Fruit fly (Drosophila melanogaster): ENCODE results near the gene Sgp.

The Sgp gene

dm6 chr2L:8519390-8519789 is at the start of gene Sgp:
TSS of gene Sgp (plus strand) at chr2L:8519690.
- TF ChIP-seq insv (optimal IDR thresholded peaks at IDR 0.05) (no peak), ttk (optimal IDR thresholded peaks at IDR 0.05) (no peak), h (optimal IDR thresholded peaks at IDR 0.05) (no peak), psq (optimal IDR thresholded peaks at IDR 0.05) (no peak), Sin3A (optimal IDR thresholded peaks at IDR 0.05) (no peak), Myc (optimal IDR thresholded peaks at IDR 0.05) (no peak)

- TF ChIP-seq ttk (optimal IDR thresholded peaks at IDR 0.05) = no peak
- no peak for TF ChIP-seq Sin3A (optimal IDR thresholded peaks at IDR 0.05)
- TF ChIP-seq psq (optimal IDR thresholded peaks at IDR 0.05) = no peak
- no peak for TF ChIP-seq h (optimal IDR thresholded peaks at IDR 0.05)
- TF ChIP-seq insv (optimal IDR thresholded peaks at IDR 0.05) = no peak
- TF ChIP-seq Myc (optimal IDR thresholded peaks at IDR 0.05) = no peak
These were observed 47.8 kb upstream of the Sgp start for dm6 chr2L:8471667-8472066.

dm6 chr2L:8473448-8473847 is 46.0 kb upstream of the Sgp start:
- no peak for TF ChIP-seq h (optimal IDR thresholded peaks at IDR 0.05)
- TF ChIP-seq insv (optimal IDR thresholded peaks at IDR 0.05) = no peak
- no peak for TF ChIP-seq psq (optimal IDR thresholded peaks at IDR 0.05)

dm6 chr2L:8477049-8477448 is 42.4 kb upstream of the Sgp start, which contains the start of gene CheA29a:
TSS of gene CheA29a (plus strand) at chr2L:8477349.
- TF ChIP-seq h (optimal IDR thresholded peaks at IDR 0.05) (no peak), ttk (optimal IDR thresholded peaks at IDR 0.05) (no peak), psq (optimal IDR thresholded peaks at IDR 0.05) (no peak), Sin3A (optimal IDR thresholded peaks at IDR 0.05) (no peak), Myc (optimal IDR thresholded peaks at IDR 0.05) (no peak), insv (optimal IDR thresholded peaks at IDR 0.05) (no peak)

dm6 chr2L:8477971-8478370 is 41.5 kb upstream of the Sgp start:
- TF ChIP-seq h (optimal IDR thresholded peaks at IDR 0.05) (no peak), psq (optimal IDR thresholded peaks at IDR 0.05) (no peak), ttk (optimal IDR thresholded peaks at IDR 0.05) (no peak), insv (optimal IDR thresholded peaks at IDR 0.05) (no peak), Myc (optimal IDR thresholded peaks at IDR 0.05) (no peak), Sin3A (optimal IDR thresholded peaks at IDR 0.05) (no peak)

- TF ChIP-seq h (optimal IDR thresholded peaks at IDR 0.05) = no peak
- no peak for TF ChIP-seq ttk (optimal IDR thresholded peaks at IDR 0.05)
- no peak for TF ChIP-seq Myc (optimal IDR thresholded peaks at IDR 0.05)
These were observed 41.1 kb upstream of the Sgp start for dm6 chr2L:8478379-8478778.

dm6 chr2L:8478911-8479706 is 40.4 kb upstream of the Sgp start:
- TF ChIP-seq ttk (optimal IDR thresholded peaks at IDR 0.05) (no peak), psq (optimal IDR thresholded peaks at IDR 0.05) (no peak), Myc (optimal IDR thresholded peaks at IDR 0.05) (no peak), insv (optimal IDR thresholded peaks at IDR 0.05) (no peak), Sin3A (optimal IDR thresholded peaks at IDR 0.05) (no peak), h (optimal IDR thresholded peaks at IDR 0.05) (no peak)

dm6 chr2L:8480825-8481224 is 38.7 kb upstream of the Sgp start:
- TF ChIP-seq Sin3A (optimal IDR thresholded peaks at IDR 0.05) = no peak
- no peak for TF ChIP-seq insv (optimal IDR thresholded peaks at IDR 0.05)
- no peak for TF ChIP-seq ttk (optimal IDR thresholded peaks at IDR 0.05)
- TF ChIP-seq Myc (optimal IDR thresholded peaks at IDR 0.05) = no peak
- TF ChIP-seq psq (optimal IDR thresholded peaks at IDR 0.05) = no peak
- TF ChIP-seq h (optimal IDR thresholded peaks at IDR 0.05) = no peak

- TF ChIP-seq ttk (optimal IDR thresholded peaks at IDR 0.05) (no peak), Myc (optimal IDR thresholded peaks at IDR 0.05) (no peak), insv (optimal IDR thresholded peaks at IDR 0.05) (no peak), psq (optimal IDR thresholded peaks at IDR 0.05) (no peak), Sin3A (optimal IDR thresholded peaks at IDR 0.05) (no peak), h (optimal IDR thresholded peaks at IDR 0.05) (no peak)
These were observed 37.7 kb upstream of the Sgp start, which contains the start of gene CG43796 for dm6 chr2L:8481623-8482424. TSS of gene CG43796 (plus strand) at chr2L:8482374.

dm6 chr2L:8485562-8485961 is 33.9 kb upstream of the Sgp start:
- TF ChIP-seq insv (optimal IDR thresholded peaks at IDR 0.05) (no peak), h (optimal IDR thresholded peaks at IDR 0.05) (no peak), Myc (optimal IDR thresholded peaks at IDR 0.05) (no peak), Sin3A (optimal IDR thresholded peaks at IDR 0.05) (no peak), psq (optimal IDR thresholded peaks at IDR 0.05) (no peak), ttk (optimal IDR thresholded peaks at IDR 0.05) (no peak)

- TF ChIP-seq Myc (optimal IDR thresholded peaks at IDR 0.05) = no peak
- no peak for TF ChIP-seq psq (optimal IDR thresholded peaks at IDR 0.05)
- TF ChIP-seq insv (optimal IDR thresholded peaks at IDR 0.05) = no peak
- no peak for TF ChIP-seq h (optimal IDR thresholded peaks at IDR 0.05)
- TF ChIP-seq Sin3A (optimal IDR thresholded peaks at IDR 0.05) = no peak
- TF ChIP-seq ttk (optimal IDR thresholded peaks at IDR 0.05) = no peak
These were observed 30.8 kb upstream of the Sgp start, which contains the start of gene CG13088 for dm6 chr2L:8488735-8489134. TSS of gene CG13088 (plus strand) at chr2L:8488981.

- TF ChIP-seq h (optimal IDR thresholded peaks at IDR 0.05) (no peak), Myc (optimal IDR thresholded peaks at IDR 0.05) (no peak), ttk (optimal IDR thresholded peaks at IDR 0.05) (no peak), Sin3A (optimal IDR thresholded peaks at IDR 0.05) (no peak), psq (optimal IDR thresholded peaks at IDR 0.05) (no peak), insv (optimal IDR thresholded peaks at IDR 0.05) (no peak)
These were observed 29.1 kb upstream of the Sgp start, which contains the start of gene CG43400 for dm6 chr2L:8490439-8490838. TSS of gene CG43400 (plus strand) at chr2L:8490739.

Data from Kc167 (cell line).